Fruit fly (Drosophila melanogaster) whole organism, embryonic: ENCODE data around the gene Tomosyn.

ENCODE experiments used
- CG10267 ChIP-seq: fragments of 200-800 bp; sonication (Bioruptor generic); optimal IDR thresholded peaks from 2 replicates; lab custom pipeline; 2018; ENCODE audit warnings: missing biosample characterization, mild to moderate bottlenecking, missing genetic modification characterization, moderate library complexity
- CG10431 ChIP-seq: fragments of 200-800 bp; sonication (Bioruptor generic); optimal IDR thresholded peaks from 3 replicates; lab custom pipeline; 2018; ENCODE audit warnings: missing biosample characterization, mild to moderate bottlenecking, missing genetic modification characterization
- CG10543 ChIP-seq: fragments of 200-800 bp; sonication (Bioruptor generic); optimal IDR thresholded peaks from 3 replicates; lab custom pipeline; 2017; ENCODE audit warnings: missing biosample characterization, mild to moderate bottlenecking, missing genetic modification characterization, moderate library complexity
- CG10979 ChIP-seq: fragments of 200-800 bp; sonication (Bioruptor generic); optimal IDR thresholded peaks from 2 replicates; lab custom pipeline; 2018; ENCODE audit warnings: missing biosample characterization, mild to moderate bottlenecking, missing genetic modification characterization, moderate library complexity
- CG12219 ChIP-seq: fragments of 200-800 bp; sonication (Bioruptor generic); optimal IDR thresholded peaks from 3 replicates; lab custom pipeline; 2018; ENCODE audit warnings: missing biosample characterization, mild to moderate bottlenecking, missing genetic modification characterization
- CG15073 ChIP-seq: fragments of 200-800 bp; sonication (Bioruptor generic); optimal IDR thresholded peaks from 2 replicates; lab custom pipeline; 2016; ENCODE audit warnings: missing biosample characterization, missing genetic modification characterization
- CG15514 ChIP-seq: fragments of 200-800 bp; sonication (Bioruptor generic); optimal IDR thresholded peaks from 3 replicates; lab custom pipeline; 2017; ENCODE audit warnings: missing biosample characterization, missing genetic modification characterization, mild to moderate bottlenecking, moderate library complexity, missing genetic modification reagents
- CG17186 ChIP-seq: fragments of 200-800 bp; sonication (Bioruptor generic); optimal IDR thresholded peaks from 3 replicates; lab custom pipeline; 2017; ENCODE audit warnings: missing biosample characterization, missing genetic modification reagents, missing genetic modification characterization
- CG18262 ChIP-seq: fragments of 200-800 bp; optimal IDR thresholded peaks from 3 replicates; lab custom pipeline; 2019; ENCODE audit warnings: missing biosample characterization, mild to moderate bottlenecking, missing genetic modification characterization, moderate library complexity
- CG18619 ChIP-seq: fragments of 200-800 bp; sonication (Bioruptor generic); optimal IDR thresholded peaks from 3 replicates; lab custom pipeline; 2017; ENCODE audit warnings: missing biosample characterization, mild to moderate bottlenecking, missing genetic modification characterization
- CG30020 ChIP-seq: fragments of 200-800 bp; optimal IDR thresholded peaks from 2 replicates; lab custom pipeline; 2019; ENCODE audit warnings: missing biosample characterization, mild to moderate bottlenecking, missing genetic modification characterization, moderate library complexity
- CG3847 ChIP-seq: fragments of 200-800 bp; sonication (Bioruptor generic); IDR thresholded peaks from 2 replicates; pipeline ENCODE4 v1.3.6; 2022; ENCODE audit warnings: missing biosample characterization, missing genetic modification characterization
- CG4424 ChIP-seq: fragments of 200-800 bp; sonication (Bioruptor generic); optimal IDR thresholded peaks from 3 replicates; lab custom pipeline; 2016; ENCODE audit warnings: missing biosample characterization, missing genetic modification characterization
- CG6272 ChIP-seq: fragments of 200-800 bp; sonication (Bioruptor generic); IDR thresholded peaks from 2 replicates; pipeline ENCODE4 v1.3.6; 2022; ENCODE audit warnings: missing biosample characterization, missing genetic modification characterization
- CG7357 ChIP-seq: fragments of 200-800 bp; sonication (Bioruptor generic); IDR thresholded peaks from 3 replicates; pipeline ENCODE4 v1.3.6; 2022; ENCODE audit warnings: missing biosample characterization, missing genetic modification characterization
- CG9215 ChIP-seq: fragments of 200-800 bp; sonication (Bioruptor generic); IDR thresholded peaks from 2 replicates; pipeline ENCODE4 v1.3.6; 2022; ENCODE audit warnings: missing biosample characterization, missing genetic modification characterization
- CG9817 ChIP-seq: fragments of 200-800 bp; sonication (Bioruptor generic); optimal IDR thresholded peaks from 2 replicates; lab custom pipeline; 2018; ENCODE audit warnings: missing biosample characterization, mild to moderate bottlenecking, missing genetic modification characterization, moderate library complexity
- Chrac-16 ChIP-seq: fragments of 200-800 bp; sonication (Bioruptor generic); optimal IDR thresholded peaks from 3 replicates; lab custom pipeline; 2016; ENCODE audit warnings: missing biosample characterization, missing genetic modification characterization
- D19A ChIP-seq: fragments of 200-800 bp; optimal IDR thresholded peaks from 3 replicates; lab custom pipeline; 2019; ENCODE audit warnings: missing biosample characterization, mild to moderate bottlenecking, missing genetic modification characterization, moderate library complexity
- Dll ChIP-seq: fragments of 200-800 bp; sonication (Bioruptor generic); IDR thresholded peaks from 4 replicates; pipeline ENCODE4 v1.3.6; 2022; ENCODE audit warnings: missing biosample characterization, missing genetic modification characterization; ENCODE audit not compliant: partially characterized antibody
- Fer3 ChIP-seq: fragments of 200-800 bp; sonication (Bioruptor generic); optimal IDR thresholded peaks from 2 replicates; lab custom pipeline; 2018; ENCODE audit warnings: missing biosample characterization, mild to moderate bottlenecking, missing genetic modification characterization, moderate library complexity
- Gsc ChIP-seq: fragments of 200-800 bp; sonication (Bioruptor generic); IDR thresholded peaks from 2 replicates; pipeline ENCODE4 v1.3.6; 2022; ENCODE audit warnings: missing biosample characterization, missing genetic modification characterization
- Hr51 ChIP-seq, 2 experiments: fragments of 200-800 bp; sonication (Bioruptor generic); optimal IDR thresholded peaks; 2 replicates in 1 of 2; 3 replicates in 1 of 2; lab custom pipeline; 2016 to 2018; ENCODE audit warnings: missing biosample characterization in 2 of 2, missing genetic modification characterization in 2 of 2, mild to moderate bottlenecking in 1 of 2, moderate library complexity in 1 of 2
- Hsf ChIP-seq: fragments of 200-800 bp; sonication (Bioruptor generic); optimal IDR thresholded peaks from 3 replicates; lab custom pipeline; 2016; ENCODE audit warnings: missing biosample characterization, missing genetic modification characterization
- Med ChIP-seq: fragments of 200-800 bp; sonication (Bioruptor generic); peaks from one replicate; lab custom pipeline; 2016; ENCODE audit warnings: missing biosample characterization, missing genetic modification characterization, mild to moderate bottlenecking, inconsistent platforms, moderate library complexity
- Neu2 ChIP-seq: fragments of 200-800 bp; sonication (Bioruptor generic); optimal IDR thresholded peaks from 3 replicates; lab custom pipeline; 2016; ENCODE audit warnings: missing biosample characterization, missing genetic modification characterization, borderline replicate concordance
- Opbp ChIP-seq: fragments of 200-800 bp; sonication (Bioruptor generic); IDR thresholded peaks from 3 replicates; pipeline ENCODE4 v1.3.6; 2022; ENCODE audit warnings: missing biosample characterization, missing genetic modification characterization; ENCODE audit not compliant: partially characterized antibody
- Ptx1 ChIP-seq: fragments of 200-800 bp; sonication (Bioruptor generic); IDR thresholded peaks from 2 replicates; pipeline ENCODE4 v1.3.6; 2022; ENCODE audit warnings: missing biosample characterization, missing genetic modification characterization
- Scr ChIP-seq: fragments of 200-800 bp; sonication (Bioruptor generic); IDR thresholded peaks from 2 replicates; pipeline ENCODE4 v1.3.6; 2022; ENCODE audit warnings: missing biosample characterization, missing genetic modification characterization; ENCODE audit not compliant: partially characterized antibody
- Ssrp ChIP-seq: fragments of 200-800 bp; sonication (Bioruptor generic); optimal IDR thresholded peaks from 2 replicates; lab custom pipeline; 2018; ENCODE audit warnings: missing biosample characterization, mild to moderate bottlenecking, missing genetic modification characterization, moderate library complexity
- ash1 ChIP-seq: fragments of 200-800 bp; sonication (Bioruptor generic); optimal IDR thresholded peaks from 2 replicates; lab custom pipeline; 2018; ENCODE audit warnings: missing biosample characterization, mild to moderate bottlenecking, missing genetic modification characterization
- bab2 ChIP-seq: fragments of 200-800 bp; sonication (Bioruptor generic); optimal IDR thresholded peaks from 2 replicates; lab custom pipeline; 2016; ENCODE audit warnings: missing biosample characterization, missing genetic modification characterization
- bsh ChIP-seq, 2 experiments: fragments of 200-800 bp; sonication (Bioruptor generic); optimal IDR thresholded peaks; 2 replicates each; lab custom pipeline; 2017 to 2018; ENCODE audit warnings: mild to moderate bottlenecking in 2 of 2, missing biosample characterization in 2 of 2, missing genetic modification characterization in 2 of 2, moderate library complexity in 1 of 2
- ci ChIP-seq: fragments of 200-800 bp; sonication (Bioruptor generic); IDR thresholded peaks from 3 replicates; pipeline ENCODE4 v1.3.6; 2022; ENCODE audit warnings: missing biosample characterization, missing genetic modification characterization
- crp ChIP-seq, 2 experiments: fragments of 200-800 bp; sonication (Bioruptor generic); optimal IDR thresholded peaks; 2 replicates in 1 of 2; 3 replicates in 1 of 2; lab custom pipeline; 2017; ENCODE audit warnings: missing biosample characterization in 2 of 2, missing genetic modification characterization in 2 of 2, mild to moderate bottlenecking in 1 of 2, moderate library complexity in 1 of 2
- dmrt11E ChIP-seq: fragments of 200-800 bp; sonication (Bioruptor generic); optimal IDR thresholded peaks from 3 replicates; lab custom pipeline; 2018; ENCODE audit warnings: missing biosample characterization, mild to moderate bottlenecking, missing genetic modification characterization, moderate library complexity
- ewg ChIP-seq: fragments of 200-800 bp; sonication (Bioruptor generic); optimal IDR thresholded peaks from 3 replicates; lab custom pipeline; 2017; ENCODE audit warnings: mild to moderate bottlenecking, missing biosample characterization, missing genetic modification reagents, missing genetic modification characterization
- exex ChIP-seq: fragments of 200-800 bp; sonication (Bioruptor generic); optimal IDR thresholded peaks from 4 replicates; lab custom pipeline; 2018; ENCODE audit warnings: missing biosample characterization, mild to moderate bottlenecking, missing genetic modification characterization, moderate library complexity
- fu2 ChIP-seq: fragments of 200-800 bp; sonication (Bioruptor generic); optimal IDR thresholded peaks from 2 replicates; lab custom pipeline; 2016; ENCODE audit warnings: missing biosample characterization, missing genetic modification characterization
- gfzf ChIP-seq: fragments of 200-800 bp; sonication (Bioruptor generic); optimal IDR thresholded peaks from 2 replicates; lab custom pipeline; 2016; ENCODE audit warnings: missing biosample characterization, mild to moderate bottlenecking, missing genetic modification characterization, moderate library complexity
- lmd ChIP-seq: fragments of 200-800 bp; sonication (Bioruptor generic); IDR thresholded peaks from 2 replicates; pipeline ENCODE4 v1.3.6; 2022; ENCODE audit warnings: missing biosample characterization, missing genetic modification characterization
- maf-S ChIP-seq: fragments of 200-800 bp; sonication (Bioruptor generic); optimal IDR thresholded peaks from 2 replicates; lab custom pipeline; 2016; ENCODE audit warnings: missing biosample characterization, missing genetic modification characterization
- nmo ChIP-seq: fragments of 200-800 bp; sonication (Bioruptor generic); optimal IDR thresholded peaks from 2 replicates; lab custom pipeline; 2018; ENCODE audit warnings: missing biosample characterization, mild to moderate bottlenecking, missing genetic modification characterization, moderate library complexity
- pzg ChIP-seq: fragments of 200-800 bp; sonication (Bioruptor generic); optimal IDR thresholded peaks from 3 replicates; lab custom pipeline; 2018; ENCODE audit warnings: missing biosample characterization, mild to moderate bottlenecking, missing genetic modification characterization, moderate library complexity
- schlank ChIP-seq: fragments of 200-800 bp; sonication (Bioruptor generic); optimal IDR thresholded peaks from 2 replicates; lab custom pipeline; 2018; ENCODE audit warnings: missing biosample characterization, mild to moderate bottlenecking, missing genetic modification characterization
- sd ChIP-seq: fragments of 200-800 bp; sonication (Bioruptor generic); optimal IDR thresholded peaks from 3 replicates; lab custom pipeline; 2018; ENCODE audit warnings: missing biosample characterization, mild to moderate bottlenecking, missing genetic modification characterization, moderate library complexity
- tin ChIP-seq: fragments of 200-800 bp; sonication (Bioruptor generic); optimal IDR thresholded peaks from 3 replicates; lab custom pipeline; 2016; ENCODE audit warnings: missing biosample characterization, missing genetic modification characterization

The Tomosyn gene

DNA sequence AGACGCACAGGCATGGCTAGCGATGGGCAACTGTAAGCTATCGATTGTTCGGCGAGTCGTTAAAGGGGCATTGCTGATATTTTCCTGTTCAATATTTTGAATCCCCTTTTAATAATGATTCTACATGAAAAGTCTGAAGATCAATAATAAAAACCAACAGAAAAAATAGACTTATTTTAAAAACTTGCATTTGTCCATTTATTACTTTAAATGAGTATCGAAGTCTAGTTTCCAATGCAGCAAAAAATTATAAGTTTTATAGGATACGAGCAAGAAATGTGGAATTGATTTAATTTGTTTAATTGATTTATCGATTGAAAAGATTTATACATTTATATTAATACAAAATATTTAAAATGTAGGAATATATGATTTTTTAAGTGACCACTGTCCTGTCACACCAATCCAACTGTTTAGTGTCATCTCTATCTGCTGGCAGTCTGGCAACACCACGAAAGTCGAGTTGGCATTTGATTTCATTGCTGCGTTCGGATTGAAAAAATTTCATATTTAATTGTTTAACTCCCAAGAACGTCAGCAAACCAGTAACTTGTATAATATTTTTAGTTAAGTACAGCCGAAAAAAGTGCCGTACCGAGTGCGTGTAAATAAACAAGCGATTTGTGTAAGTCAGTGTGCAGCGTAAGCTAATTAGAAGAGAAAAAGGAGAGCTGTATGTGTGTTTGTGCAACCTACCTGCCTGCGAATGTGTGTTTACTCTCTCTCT, 35.6 kb upstream of the Tomosyn start, which contains the start of the genes CG1824 and Sec16 (continued):
- TF ChIP-seq crp (GFP tag; optimal IDR thresholded peaks at IDR 0.05; lab: Kevin White, UChicago) (peak in 1 of 2 experiments; percentile 59), D19A (peak; percentile 26), CG18262 (tag; lab: Kevin White, UChicago) (peak; percentile 51), ci (GFP tag; lab: Robert Waterston, UW) (no peak; the same call in 2 of the 3 replicates), CG6272 (no peak), ash1 (GFP tag; lab: Kevin White, UChicago) (no peak), gfzf (peak; percentile 36), sd (tag; lab: Kevin White, UChicago) (no peak), CG7357 (GFP tag; lab: Robert Waterston, UW) (0 out of 3 replicates have a peak, but pooled peaks have one; percentile 7), CG10431 (peak; percentile 13), nmo (GFP tag; lab: Kevin White, UChicago) (peak; percentile 70), maf-S (GFP tag; lab: Kevin White, UChicago) (peak; percentile 2), CG9215 (GFP tag; lab: Robert Waterston, UW) (peak; percentile 48), Chrac-16 (peak; percentile 33), tin (GFP tag; lab: Kevin White, UChicago) (peak; percentile 36), fu2 (GFP tag; lab: Kevin White, UChicago) (peak; percentile 1), lmd (peak; percentile 39; the same call in 1 of the 2 replicates), CG10267 (tag; lab: Kevin White, UChicago) (peak; percentile 52), Neu2 (GFP tag; lab: Kevin White, UChicago) (no peak), dmrt11E (tag; lab: Kevin White, UChicago) (peak; percentile 29), Scr (GFP tag; lab: Robert Waterston, UW) (peak; percentile 66), CG9817 (tag; lab: Kevin White, UChicago) (peak; percentile 37), Dll (GFP tag; lab: Robert Waterston, UW) (peak; percentile 55; the same call in 2 of the 4 replicates), CG10543 (GFP tag; lab: Kevin White, UChicago) (peak; percentile 69), ewg (GFP tag; lab: Kevin White, UChicago) (peak; percentile 42), bsh (GFP tag; optimal IDR thresholded peaks at IDR 0.05; lab: Kevin White, UChicago) (peak in 1 of 2 experiments; percentile 27), Hr51 (GFP tag; optimal IDR thresholded peaks at IDR 0.05; lab: Kevin White, UChicago) (peak in 1 of 2 experiments; percentile 62), CG17186 (peak; percentile 8), CG30020 (tag; lab: Kevin White, UChicago) (peak; percentile 52), Ssrp (tag; lab: Kevin White, UChicago) (peak; percentile 44), CG10979 (tag; lab: Kevin White, UChicago) (peak; percentile 29), CG18619 (GFP tag; lab: Kevin White, UChicago) (peak; percentile 42), CG15073 (GFP tag; lab: Kevin White, UChicago) (peak; percentile 5), CG15514 (GFP tag; lab: Kevin White, UChicago) (peak; percentile 28), Gsc (GFP tag; lab: Robert Waterston, UW) (no peak), schlank (tag; lab: Kevin White, UChicago) (no peak), bab2 (no peak), CG4424 (GFP tag; lab: Kevin White, UChicago) (peak; percentile 56), Opbp (GFP tag; lab: Robert Waterston, UW) (peak; percentile 67; the same call in 2 of the 3 replicates), CG3847 (GFP tag; lab: Robert Waterston, UW) (0 out of 2 replicates have a peak, but pooled peaks have one; percentile 38), CG12219 (no peak), exex (peak; percentile 60), pzg (GFP tag; lab: Kevin White, UChicago) (peak; percentile 16), Ptx1 (GFP tag; lab: Robert Waterston, UW) (0 out of 2 replicates have a peak, but pooled peaks have one; percentile 36), Med (GFP tag; lab: Kevin White, UChicago) (peak; percentile 50), Hsf (GFP tag; lab: Kevin White, UChicago) (peak; percentile 18), Fer3 (tag; lab: Kevin White, UChicago) (peak; percentile 16)
